Worm (Caenorhabditis elegans): ENCODE data around the gene Y53F4B.1.

Y53F4B.1 gene

ce11 chrII:14940980-14941379, 17.0 kb downstream of the Y53F4B.1 start:
- no peak for TF ChIP-seq unc-62 (GFP tag; optimal IDR thresholded peaks at IDR 0.05)

ce11 chrII:14940325-14940724, 17.7 kb downstream of the Y53F4B.1 start:
- no peak for TF ChIP-seq unc-62 (GFP tag; optimal IDR thresholded peaks at IDR 0.05)

- TF ChIP-seq unc-62 (GFP tag; optimal IDR thresholded peaks at IDR 0.05) = no peak
Observed at ce11 chrII:14938319-14938718, 19.7 kb downstream of the Y53F4B.1 start.

- TF ChIP-seq unc-62 (GFP tag; optimal IDR thresholded peaks at IDR 0.05) = no peak
Observed at ce11 chrII:14935431-14936071, 22.5 kb downstream of the Y53F4B.1 start.

- no peak for TF ChIP-seq unc-62 (GFP tag; optimal IDR thresholded peaks at IDR 0.05)
Observed at ce11 chrII:14928766-14929165, 29.2 kb downstream of the Y53F4B.1 start.

ce11 chrII:14919148-14919755, 38.8 kb downstream of the Y53F4B.1 start, which contains the start of gene pde-3:
TSS of gene pde-3 (plus strand) at chrII:14919705.
- TF ChIP-seq unc-62 (GFP tag; optimal IDR thresholded peaks at IDR 0.05) = no peak

- TF ChIP-seq unc-62 (GFP tag; optimal IDR thresholded peaks at IDR 0.05) = no peak
Observed at ce11 chrII:14916848-14917247, 41.2 kb downstream of the Y53F4B.1 start.

ce11 chrII:14910307-14910706, 47.7 kb downstream of the Y53F4B.1 start, which contains the start of gene R03C1.1:
TSS of gene R03C1.1 (minus strand) at chrII:14910407.
- TF ChIP-seq unc-62 (GFP tag; optimal IDR thresholded peaks at IDR 0.05) = no peak

- TF ChIP-seq unc-62 (GFP tag; optimal IDR thresholded peaks at IDR 0.05) = no peak
Observed at ce11 chrII:14907719-14908118, 50.3 kb downstream of the Y53F4B.1 start.

- no peak for TF ChIP-seq unc-62 (GFP tag; optimal IDR thresholded peaks at IDR 0.05)
Observed at ce11 chrII:14904635-14905034, 53.4 kb downstream of the Y53F4B.1 start.

Measured in whole organism, dauer.